Fruit fly (Drosophila melanogaster): ENCODE measurements around the gene CG13310.
A peak's percentile ranks its signal among the peaks of the same experiment; 100 is the strongest.

CG13310 gene

DNA sequence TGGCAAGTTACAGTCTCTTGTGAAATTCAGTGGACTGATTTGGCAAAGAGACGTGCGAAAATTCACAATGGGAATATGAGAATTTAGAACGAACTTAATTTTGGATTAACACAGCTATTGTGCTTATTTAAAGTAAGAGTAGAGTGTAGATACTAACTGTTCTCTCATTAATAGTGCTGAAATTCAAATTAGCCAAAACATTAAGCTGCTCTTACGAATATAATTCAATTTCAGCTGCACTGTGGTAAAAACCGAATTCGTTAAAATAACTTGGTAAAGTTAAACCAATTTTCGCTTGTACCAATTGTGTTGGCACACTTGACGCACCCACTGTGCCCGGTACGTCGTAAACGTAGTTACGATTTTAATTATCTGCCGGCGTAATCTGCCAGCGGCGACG is 32.5 kb downstream of the CG13310 start (continued):
- no peak for TF ChIP-seq CG2875 (GFP tag; optimal IDR thresholded peaks at IDR 0.05)
- peak; percentile 66 for TF ChIP-seq CG12769 (tag; optimal IDR thresholded peaks at IDR 0.05)
- TF ChIP-seq chinmo (GFP tag; IDR thresholded peaks at IDR 0.05; ENCODE audit: partially characterized antibody), result no peak
- TF ChIP-seq CG4328 (GFP tag; optimal IDR thresholded peaks at IDR 0.05), result no peak
- TF ChIP-seq Xbp1 (GFP tag; optimal IDR thresholded peaks at IDR 0.05), result peak; percentile 54
- TF ChIP-seq Hmr (GFP tag; optimal IDR thresholded peaks at IDR 0.05), result peak; percentile 70
- TF ChIP-seq ro (GFP tag; IDR thresholded peaks at IDR 0.05), result no peak
- no peak for TF ChIP-seq Bteb2 (GFP tag; optimal IDR thresholded peaks at IDR 0.05)
- TF ChIP-seq Opbp (GFP tag; IDR thresholded peaks at IDR 0.05; ENCODE audit: partially characterized antibody), result no peak
- TF ChIP-seq Fer2 (tag; optimal IDR thresholded peaks at IDR 0.05), result no peak
- TF ChIP-seq Hand (GFP tag; optimal IDR thresholded peaks at IDR 0.05), result peak; percentile 39
- no peak for TF ChIP-seq TFAM (GFP tag; optimal IDR thresholded peaks at IDR 0.05)
- TF ChIP-seq Vsx1 (GFP tag; optimal IDR thresholded peaks at IDR 0.05), result peak; percentile 39
- no peak for TF ChIP-seq so (GFP tag; IDR thresholded peaks at IDR 0.05)
- no peak for TF ChIP-seq CG6683 (GFP tag; optimal IDR thresholded peaks at IDR 0.05)
- no peak for TF ChIP-seq CG4360 (GFP tag; IDR thresholded peaks at IDR 0.05)
- TF ChIP-seq ci (GFP tag; IDR thresholded peaks at IDR 0.05), result no peak
- TF ChIP-seq ap (GFP tag; IDR thresholded peaks at IDR 0.05), result no peak
- no peak for TF ChIP-seq CkIIα-i1 (GFP tag; IDR thresholded peaks at IDR 0.05)
- no peak for TF ChIP-seq CG10979 (tag; optimal IDR thresholded peaks at IDR 0.05)
- no peak for TF ChIP-seq Taf1 (GFP tag; IDR thresholded peaks at IDR 0.05)
- TF ChIP-seq CG6791 (GFP tag; IDR thresholded peaks at IDR 0.05; ENCODE audit: partially characterized antibody), result no peak
- TF ChIP-seq nerfin-2 (GFP tag; IDR thresholded peaks at IDR 0.05; ENCODE audit: partially characterized antibody), result no peak
- no peak for TF ChIP-seq C15 (GFP tag; IDR thresholded peaks at IDR 0.05)
- no peak for TF ChIP-seq schlank (tag; optimal IDR thresholded peaks at IDR 0.05)
- no peak for TF ChIP-seq onecut (GFP tag; IDR thresholded peaks at IDR 0.05)
- TF ChIP-seq CG8388 (GFP tag; optimal IDR thresholded peaks at IDR 0.05), result peak; percentile 74
- no peak for TF ChIP-seq crp (GFP tag; optimal IDR thresholded peaks at IDR 0.05)
- TF ChIP-seq CG7372 (GFP tag; IDR thresholded peaks at IDR 0.05), result 0 out of 2 replicates have a peak, but pooled peaks have one; percentile 10
- TF ChIP-seq slou (GFP tag; optimal IDR thresholded peaks at IDR 0.05), result no peak
- TF ChIP-seq amos (GFP tag; IDR thresholded peaks at IDR 0.05; ENCODE audit: partially characterized antibody), result no peak
- TF ChIP-seq MTF-1 (GFP tag; optimal IDR thresholded peaks at IDR 0.05; ENCODE audit: borderline replicate concordance), result no peak
- no peak for TF ChIP-seq run (tag; optimal IDR thresholded peaks at IDR 0.05)
- no peak for TF ChIP-seq CG15696 (tag; optimal IDR thresholded peaks at IDR 0.05)
- peak; percentile 60 for TF ChIP-seq CHES-1-like (GFP tag; optimal IDR thresholded peaks at IDR 0.05)
- TF ChIP-seq bcd (GFP tag; optimal IDR thresholded peaks at IDR 0.05), result peak; percentile 54
- peak; percentile 48; the same call in 1 of the 2 replicates for TF ChIP-seq CG32767 (GFP tag; IDR thresholded peaks at IDR 0.05)
- peak; percentile 45; the same call in 2 of the 3 replicates for TF ChIP-seq CG17361 (GFP tag; IDR thresholded peaks at IDR 0.05)
- TF ChIP-seq ranshi (GFP tag; IDR thresholded peaks at IDR 0.05), result peak; percentile 11; the same call in 1 of the 2 replicates
- no peak for TF ChIP-seq kay (GFP tag; optimal IDR thresholded peaks at IDR 0.05)
- TF ChIP-seq CG13296 (GFP tag; optimal IDR thresholded peaks at IDR 0.05), result peak; percentile 36
- no peak for TF ChIP-seq sisA (GFP tag; IDR thresholded peaks at IDR 0.05)
- no peak for TF ChIP-seq Rx (GFP tag; IDR thresholded peaks at IDR 0.05)
- TF ChIP-seq Dip2 (GFP tag; IDR thresholded peaks at IDR 0.05), result no peak
- no peak for TF ChIP-seq sc (optimal IDR thresholded peaks at IDR 0.05)
- no peak for TF ChIP-seq sc (GFP tag; optimal IDR thresholded peaks at IDR 0.05)
- no peak for TF ChIP-seq chm (GFP tag; IDR thresholded peaks at IDR 0.05)
- no peak for TF ChIP-seq Atf3 (GFP tag; optimal IDR thresholded peaks at IDR 0.05)
- TF ChIP-seq br (optimal IDR thresholded peaks at IDR 0.05), result no peak
- TF ChIP-seq Tbp (GFP tag; optimal IDR thresholded peaks at IDR 0.05), result no peak
- TF ChIP-seq CG11695 (GFP tag; IDR thresholded peaks at IDR 0.05), result peak; percentile 55; the same call in 1 of the 3 replicates
- no peak for TF ChIP-seq CG15479 (GFP tag; optimal IDR thresholded peaks at IDR 0.05)

All from whole organism, embryonic.